Worm (Caenorhabditis elegans): ENCODE data around the gene pafo-1.

ce11 chrV:11545227-11545626 is 23.7 kb downstream of the pafo-1 start, which contains the start of gene F38B7.10:
- TF ChIP-seq hsf-1 (GFP tag; IDR thresholded peaks at IDR 0.05) (no peak), gei-17 (GFP tag; optimal IDR thresholded peaks at IDR 0.05) (no peak), lsy-27 (tag; optimal IDR thresholded peaks at IDR 0.05; ENCODE audit: borderline replicate concordance, insufficient read depth) (no peak), F49E8.2 (tag; optimal IDR thresholded peaks at IDR 0.05; ENCODE audit: insufficient read depth) (no peak), athp-1 (tag; optimal IDR thresholded peaks at IDR 0.05) (no peak), sdz-38 (tag; optimal IDR thresholded peaks at IDR 0.05) (no peak), ama-1 (optimal IDR thresholded peaks at IDR 0.05) (no peak), ama-1 (GFP tag; optimal IDR thresholded peaks at IDR 0.05) (no peak), dpff-1 (tag; optimal IDR thresholded peaks at IDR 0.05) (no peak), attf-5 (GFP tag; optimal IDR thresholded peaks at IDR 0.05) (no peak), pha-4 (tag; optimal IDR thresholded peaks at IDR 0.05) (no peak), hmg-20 (GFP tag; IDR thresholded peaks at IDR 0.05) (no peak), unc-62 (GFP tag; optimal IDR thresholded peaks at IDR 0.05) (no peak), sea-2 (GFP tag; IDR thresholded peaks at IDR 0.05) (no peak), Y79H2A.3 (GFP tag; conservative IDR thresholded peaks at IDR 0.05) (no peak)
